Worm (Caenorhabditis elegans) whole organism, L3 larva: ENCODE measurements around the gene ins-32.

Source experiments
- snpc-4 ChIP-seq: fragments of 150-350 bp; optimal IDR thresholded peaks from 2 replicates; lab custom pipeline; 2014; ENCODE audit warnings: missing biosample characterization, missing genetic modification characterization
- ztf-11 ChIP-seq: fragments of 150-350 bp; optimal IDR thresholded peaks from 2 replicates; lab custom pipeline; 2014; ENCODE audit warnings: missing biosample characterization, missing genetic modification characterization

ce11 chrII:3810550-3810949 is 7.4 kb upstream of the ins-32 start:
- TF ChIP-seq snpc-4 (tag; lab: Kevin White, UChicago) (peak; percentile 40), ztf-11 (tag; lab: Kevin White, UChicago) (no peak)
